Worm (Caenorhabditis elegans) whole organism, mixed stage, embryonic: ENCODE results near the gene F56D6.14.

Experiments
- ceh-43 ChIP-seq: fragments of 200-800 bp; sonication (Bioruptor generic); optimal IDR thresholded peaks from 2 replicates; lab custom pipeline; 2018; ENCODE audit warnings: mild to moderate bottlenecking, missing genetic modification characterization, moderate library complexity, missing compliant biosample characterization
- ham-2 ChIP-seq: fragments of 200-800 bp; sonication (Bioruptor generic); optimal IDR thresholded peaks from 2 replicates; lab custom pipeline; 2018; ENCODE audit warnings: mild to moderate bottlenecking, missing genetic modification characterization, missing compliant biosample characterization
- mab-5 ChIP-seq: fragments of 150-350 bp; optimal IDR thresholded peaks from 2 replicates; lab custom pipeline; 2014; ENCODE audit warnings: missing biosample characterization, missing genetic modification characterization
- nhr-12 ChIP-seq: fragments of 150-350 bp; optimal IDR thresholded peaks from 2 replicates; lab custom pipeline; 2014; ENCODE audit warnings: missing biosample characterization, missing genetic modification characterization
- unc-62 ChIP-seq: fragments of 150-350 bp; optimal IDR thresholded peaks from 2 replicates; lab custom pipeline; 2014; ENCODE audit warnings: missing biosample characterization, missing genetic modification reagents, missing genetic modification characterization

ce11 chrIV:3912598-3912997 is 4.9 kb upstream of the F56D6.14 start, which contains the start of gene F56D6.20:
- TF ChIP-seq unc-62 (GFP tag; lab: Kevin White, UChicago) (no peak), mab-5 (no peak), nhr-12 (tag; lab: Kevin White, UChicago) (no peak), ham-2 (GFP tag; lab: Kevin White, UChicago) (no peak), ceh-43 (GFP tag; lab: Kevin White, UChicago) (no peak)
